Fruit fly (Drosophila melanogaster): ENCODE data around the gene CG14949.
A peak's percentile ranks its signal among the peaks of the same experiment; 100 is the strongest.

The CG14949 gene

DNA sequence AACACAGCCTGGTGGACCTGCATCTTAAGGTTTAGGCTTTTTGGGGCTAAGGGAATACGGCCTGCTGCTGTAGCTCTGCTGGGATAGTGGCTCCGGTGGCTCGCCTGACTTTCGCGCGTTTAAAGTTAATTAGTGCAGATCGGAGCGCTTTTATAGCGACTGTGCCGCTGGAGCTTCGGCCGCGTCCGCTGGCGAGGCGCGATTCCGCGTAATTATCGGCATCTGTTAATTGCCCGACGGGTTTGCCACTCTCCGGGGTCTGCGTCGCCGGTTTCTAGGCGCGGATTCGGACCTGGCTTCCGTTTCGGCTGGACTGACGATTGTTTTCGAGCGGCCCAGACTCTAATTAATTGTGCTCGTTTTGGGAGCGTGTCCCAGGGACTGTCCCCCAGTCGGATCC is at the start of gene CG14949:
CG14949 (minus strand) TSS at position 101 of the 400 bp plus-strand sequence.
- TF ChIP-seq CG14711 (tag; optimal IDR thresholded peaks at IDR 0.05) (no peak), CG7045 (GFP tag; optimal IDR thresholded peaks at IDR 0.05) (no peak), CG5204 (GFP tag; optimal IDR thresholded peaks at IDR 0.05) (no peak), cic (GFP tag; optimal IDR thresholded peaks at IDR 0.05) (no peak), Mnt (GFP tag; optimal IDR thresholded peaks at IDR 0.05) (no peak), bab1 (GFP tag; optimal IDR thresholded peaks at IDR 0.05) (no peak), Hr96 (GFP tag; optimal IDR thresholded peaks at IDR 0.05) (no peak), pad (GFP tag; optimal IDR thresholded peaks at IDR 0.05) (no peak), CG11617 (GFP tag; optimal IDR thresholded peaks at IDR 0.05) (no peak), ovo (GFP tag; optimal IDR thresholded peaks at IDR 0.05) (no peak), Clk (GFP tag; optimal IDR thresholded peaks at IDR 0.05) (no peak), cnc (optimal IDR thresholded peaks at IDR 0.05) (no peak), kay (GFP tag; ENCODE audit: borderline replicate concordance) (no peak), tj (GFP tag; optimal IDR thresholded peaks at IDR 0.05) (no peak), toe (GFP tag; optimal IDR thresholded peaks at IDR 0.05) (no peak), CG33017 (tag; optimal IDR thresholded peaks at IDR 0.05) (no peak), Crg-1 (GFP tag; optimal IDR thresholded peaks at IDR 0.05) (no peak), CG1620 (GFP tag; optimal IDR thresholded peaks at IDR 0.05) (no peak), CG12768 (GFP tag; optimal IDR thresholded peaks at IDR 0.05) (no peak), CG7101 (tag; optimal IDR thresholded peaks at IDR 0.05) (no peak)

DNA sequence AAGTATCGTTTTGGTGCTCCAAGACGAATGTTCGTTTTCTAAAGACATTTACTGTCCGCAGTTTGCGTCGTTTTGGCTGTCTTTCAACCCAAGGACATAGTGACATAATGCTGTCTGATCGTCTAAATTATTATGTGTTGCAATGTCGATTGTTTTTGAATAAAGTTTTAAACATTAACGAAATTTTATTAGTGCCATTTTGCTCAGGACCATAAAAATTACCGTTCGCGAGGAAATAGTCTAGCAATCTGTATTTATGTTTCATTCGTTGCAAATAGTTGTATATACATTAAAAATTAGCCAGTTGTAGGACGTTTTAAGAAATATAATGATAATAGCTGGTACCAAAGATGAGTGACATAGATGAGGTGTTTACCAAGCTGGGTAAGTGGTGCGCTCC is 18.1 kb upstream of the CG14949 start, which contains the start of gene CG33234:
CG33234 (plus strand) TSS at position 301 of the 400 bp plus-strand sequence.
- no peak for TF ChIP-seq Mnt (GFP tag; optimal IDR thresholded peaks at IDR 0.05)
- no peak for TF ChIP-seq toe (GFP tag; optimal IDR thresholded peaks at IDR 0.05)
- no peak for TF ChIP-seq Crg-1 (GFP tag; optimal IDR thresholded peaks at IDR 0.05)
- no peak for TF ChIP-seq CG33017 (tag; optimal IDR thresholded peaks at IDR 0.05)
- no peak for TF ChIP-seq kay (GFP tag; ENCODE audit: borderline replicate concordance)
- TF ChIP-seq ovo (GFP tag; optimal IDR thresholded peaks at IDR 0.05): no peak
- TF ChIP-seq pad (GFP tag; optimal IDR thresholded peaks at IDR 0.05): no peak

DNA sequence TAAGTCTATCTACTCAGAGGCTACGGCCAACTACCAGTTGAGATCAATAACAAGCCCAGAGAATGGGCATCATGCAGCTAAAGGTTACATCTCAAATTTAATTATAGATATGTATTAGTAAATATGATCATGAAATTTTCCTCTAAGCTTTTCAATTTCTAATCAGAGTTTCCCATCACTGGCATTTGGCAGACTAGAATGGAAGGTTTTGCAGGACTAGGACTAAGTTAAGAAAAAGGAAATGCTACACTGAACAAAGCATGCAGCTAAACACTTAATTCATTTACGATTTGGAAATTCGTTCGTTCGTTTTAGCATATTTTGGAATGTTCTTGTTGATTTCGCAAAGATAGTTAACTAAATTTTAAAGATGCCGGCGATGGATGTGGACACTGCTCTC is 16.1 kb upstream of the CG14949 start, which contains the start of gene CG33233:
CG33233 (plus strand) TSS at position 301 of the 400 bp plus-strand sequence.
- TF ChIP-seq Hr96 (GFP tag; optimal IDR thresholded peaks at IDR 0.05) (no peak), cnc (optimal IDR thresholded peaks at IDR 0.05) (no peak), CG7045 (GFP tag; optimal IDR thresholded peaks at IDR 0.05) (no peak), Crg-1 (GFP tag; optimal IDR thresholded peaks at IDR 0.05) (no peak), kay (GFP tag; ENCODE audit: borderline replicate concordance) (no peak), Clk (GFP tag; optimal IDR thresholded peaks at IDR 0.05) (no peak), toe (GFP tag; optimal IDR thresholded peaks at IDR 0.05) (no peak), bab1 (GFP tag; optimal IDR thresholded peaks at IDR 0.05) (no peak), ovo (GFP tag; optimal IDR thresholded peaks at IDR 0.05) (no peak), CG33017 (tag; optimal IDR thresholded peaks at IDR 0.05) (no peak), Mnt (GFP tag; optimal IDR thresholded peaks at IDR 0.05) (no peak), CG5204 (GFP tag; optimal IDR thresholded peaks at IDR 0.05) (no peak), tj (GFP tag; optimal IDR thresholded peaks at IDR 0.05) (no peak), pad (GFP tag; optimal IDR thresholded peaks at IDR 0.05) (no peak), CG12768 (GFP tag; optimal IDR thresholded peaks at IDR 0.05) (no peak), CG11617 (GFP tag; optimal IDR thresholded peaks at IDR 0.05) (no peak), CG7101 (tag; optimal IDR thresholded peaks at IDR 0.05) (no peak)

DNA sequence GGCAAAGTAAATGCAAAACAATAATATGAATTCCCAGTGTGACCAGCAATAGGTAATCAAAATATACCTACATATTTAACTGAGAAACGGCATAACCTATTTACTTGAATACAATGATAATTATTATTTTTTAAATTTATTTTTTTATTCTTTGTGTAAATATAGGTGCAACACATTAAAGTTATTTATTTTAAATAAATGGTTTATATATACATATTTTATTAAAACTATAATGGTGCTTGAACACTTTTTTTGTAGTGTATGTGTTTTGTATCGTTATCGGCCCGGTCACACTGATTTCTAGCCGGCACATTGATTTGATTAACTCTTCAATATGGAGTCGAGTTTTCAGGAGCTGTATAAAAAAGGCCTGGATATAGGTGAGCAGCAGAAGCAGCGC is 8.6 kb upstream of the CG14949 start, which contains the start of the genes ProRS-m, CG42304 and Snup:
ProRS-m (minus strand) TSS at position 51 of the 400 bp plus-strand sequence.
CG42304 (plus strand) TSS at position 289 of the 400 bp plus-strand sequence.
Snup (plus strand) TSS at position 289 of the 400 bp plus-strand sequence.
- no peak for TF ChIP-seq Hr96 (GFP tag; optimal IDR thresholded peaks at IDR 0.05)
- TF ChIP-seq kay (GFP tag; ENCODE audit: borderline replicate concordance): no peak
- no peak for TF ChIP-seq Clk (GFP tag; optimal IDR thresholded peaks at IDR 0.05)
- no peak for TF ChIP-seq CG1620 (GFP tag; optimal IDR thresholded peaks at IDR 0.05)
- peak; percentile 76 for TF ChIP-seq CG7101 (tag; optimal IDR thresholded peaks at IDR 0.05)
- TF ChIP-seq cnc (optimal IDR thresholded peaks at IDR 0.05): no peak
- TF ChIP-seq tj (GFP tag; optimal IDR thresholded peaks at IDR 0.05): no peak
- TF ChIP-seq CG12768 (GFP tag; optimal IDR thresholded peaks at IDR 0.05): peak; percentile 21
- TF ChIP-seq CG11617 (GFP tag; optimal IDR thresholded peaks at IDR 0.05): no peak
- TF ChIP-seq ovo (GFP tag; optimal IDR thresholded peaks at IDR 0.05): no peak
- TF ChIP-seq CG33017 (tag; optimal IDR thresholded peaks at IDR 0.05): peak; percentile 60
- TF ChIP-seq CG14711 (tag; optimal IDR thresholded peaks at IDR 0.05): peak; percentile 81
- no peak for TF ChIP-seq Crg-1 (GFP tag; optimal IDR thresholded peaks at IDR 0.05)
- no peak for TF ChIP-seq cic (GFP tag; optimal IDR thresholded peaks at IDR 0.05)
- no peak for TF ChIP-seq Mnt (GFP tag; optimal IDR thresholded peaks at IDR 0.05)
- TF ChIP-seq bab1 (GFP tag; optimal IDR thresholded peaks at IDR 0.05): peak; percentile 37
- TF ChIP-seq CG7045 (GFP tag; optimal IDR thresholded peaks at IDR 0.05): peak; percentile 55
- peak; percentile 0 for TF ChIP-seq pad (GFP tag; optimal IDR thresholded peaks at IDR 0.05)
- no peak for TF ChIP-seq toe (GFP tag; optimal IDR thresholded peaks at IDR 0.05)
- no peak for TF ChIP-seq CG5204 (GFP tag; optimal IDR thresholded peaks at IDR 0.05)

DNA sequence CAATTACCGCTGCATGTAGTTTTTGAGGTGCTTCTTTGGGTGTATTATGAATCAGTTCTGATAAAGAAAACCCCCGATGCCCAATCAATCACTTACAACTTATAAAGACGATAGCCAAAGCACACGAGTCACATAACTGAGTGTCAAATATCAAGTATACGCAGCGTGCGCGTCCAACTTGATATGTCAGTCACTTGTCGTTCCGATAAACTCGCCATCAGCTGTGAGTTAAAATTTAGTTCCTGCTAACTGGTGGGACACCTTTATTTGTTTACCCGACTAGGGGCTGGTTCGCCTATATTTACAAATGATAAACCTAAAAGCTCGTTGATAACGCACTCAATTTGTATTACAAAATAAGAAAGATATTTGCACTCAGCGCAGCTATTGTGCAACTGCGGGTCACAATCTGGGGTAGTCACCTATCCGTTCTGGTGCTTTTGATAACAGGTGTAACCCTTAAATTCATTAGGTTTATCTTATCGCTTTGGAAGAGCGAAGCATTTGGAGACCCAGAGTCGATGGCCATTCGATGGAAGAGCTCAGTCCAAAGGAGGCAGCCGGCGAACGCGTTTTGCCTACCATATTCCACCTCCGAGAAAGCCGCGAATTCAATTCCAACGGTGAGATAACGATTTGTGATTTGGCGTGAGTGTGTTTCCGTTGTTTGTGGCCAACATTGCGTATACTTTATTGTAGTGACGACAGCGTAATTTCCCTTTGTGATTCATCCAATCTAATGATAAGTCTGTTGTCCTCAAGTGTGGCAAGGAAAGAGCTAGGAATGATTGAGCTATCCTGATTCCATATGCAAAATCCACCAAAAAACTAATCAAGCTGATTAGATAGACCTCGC is 4.5 kb upstream of the CG14949 start, which contains the start of gene CG1246:
CG1246 (plus strand) TSS at position 526 of the 856 bp plus-strand sequence.
- no peak for TF ChIP-seq tj (GFP tag; optimal IDR thresholded peaks at IDR 0.05)
- TF ChIP-seq CG7045 (GFP tag; optimal IDR thresholded peaks at IDR 0.05): peak; percentile 49
- peak; percentile 60 for TF ChIP-seq Mnt (GFP tag; optimal IDR thresholded peaks at IDR 0.05)
- peak; percentile 47 for TF ChIP-seq CG12768 (GFP tag; optimal IDR thresholded peaks at IDR 0.05)
- peak; percentile 71 for TF ChIP-seq cic (GFP tag; optimal IDR thresholded peaks at IDR 0.05)
- peak; percentile 32 for TF ChIP-seq CG7101 (tag; optimal IDR thresholded peaks at IDR 0.05)
- no peak for TF ChIP-seq cnc (optimal IDR thresholded peaks at IDR 0.05)
- TF ChIP-seq Hr96 (GFP tag; optimal IDR thresholded peaks at IDR 0.05): peak; percentile 14
- peak; percentile 62 for TF ChIP-seq CG14711 (tag; optimal IDR thresholded peaks at IDR 0.05)
- peak; percentile 24 for TF ChIP-seq CG11617 (GFP tag; optimal IDR thresholded peaks at IDR 0.05)
- TF ChIP-seq kay (GFP tag; ENCODE audit: borderline replicate concordance): peak; percentile 85
- TF ChIP-seq CG5204 (GFP tag; optimal IDR thresholded peaks at IDR 0.05): no peak
- TF ChIP-seq CG1620 (GFP tag; optimal IDR thresholded peaks at IDR 0.05): no peak
- TF ChIP-seq ovo (GFP tag; optimal IDR thresholded peaks at IDR 0.05): no peak
- TF ChIP-seq toe (GFP tag; optimal IDR thresholded peaks at IDR 0.05): no peak
- TF ChIP-seq bab1 (GFP tag; optimal IDR thresholded peaks at IDR 0.05): no peak
- no peak for TF ChIP-seq Crg-1 (GFP tag; optimal IDR thresholded peaks at IDR 0.05)
- peak; percentile 32 for TF ChIP-seq pad (GFP tag; optimal IDR thresholded peaks at IDR 0.05)
- no peak for TF ChIP-seq Clk (GFP tag; optimal IDR thresholded peaks at IDR 0.05)
- peak; percentile 39 for TF ChIP-seq CG33017 (tag; optimal IDR thresholded peaks at IDR 0.05)

Measured in whole organism, adult.